Worm (Caenorhabditis elegans) whole organism, late embryonic: ENCODE data around the gene dnj-11.

Experiments used
- K02D7.2 ChIP-seq: sonication (generic microtip); optimal IDR thresholded peaks from 2 replicates; lab custom pipeline; 2017; ENCODE audit warnings: mild to moderate bottlenecking, missing genetic modification characterization, missing compliant biosample characterization
- K09A11.1 ChIP-seq: sonication (generic microtip); optimal IDR thresholded peaks from 2 replicates; lab custom pipeline; 2017; ENCODE audit warnings: antibody characterized with exemption, mild to moderate bottlenecking, missing genetic modification characterization, missing compliant biosample characterization; ENCODE audit not compliant: insufficient read depth
- ahr-1 ChIP-seq: sonication (generic microtip); optimal IDR thresholded peaks from 2 replicates; lab custom pipeline; 2016; ENCODE audit warnings: missing genetic modification characterization, missing compliant biosample characterization
- ceh-14 ChIP-seq: sonication (generic microtip); optimal IDR thresholded peaks from 2 replicates; lab custom pipeline; 2016; ENCODE audit warnings: missing genotype, missing genetic modification characterization, missing compliant biosample characterization
- ceh-24 ChIP-seq: sonication (generic microtip); optimal IDR thresholded peaks from 2 replicates; lab custom pipeline; 2016; ENCODE audit warnings: mild to moderate bottlenecking, missing genetic modification characterization, missing compliant biosample characterization
- ceh-30 ChIP-seq: fragments of 150-350 bp; optimal IDR thresholded peaks from 2 replicates; lab custom pipeline; 2014; ENCODE audit warnings: missing biosample characterization, missing genetic modification characterization
- ceh-31 ChIP-seq: sonication (generic microtip); optimal IDR thresholded peaks from 2 replicates; lab custom pipeline; 2016; ENCODE audit warnings: missing genetic modification characterization, missing compliant biosample characterization
- ceh-34 ChIP-seq: sonication (generic microtip); optimal IDR thresholded peaks from 2 replicates; lab custom pipeline; 2016; ENCODE audit warnings: mild to moderate bottlenecking, missing genetic modification characterization, missing compliant biosample characterization
- ceh-45 ChIP-seq: fragments of 200-800 bp; sonication (Bioruptor generic); IDR thresholded peaks from 2 replicates; pipeline ENCODE4 v1.3.6; 2022; ENCODE audit warnings: missing genetic modification reagents, missing genetic modification characterization, missing compliant biosample characterization
- ceh-6 ChIP-seq: fragments of 200-800 bp; sonication (Bioruptor generic); optimal IDR thresholded peaks from 2 replicates; lab custom pipeline; 2018; ENCODE audit warnings: mild to moderate bottlenecking, missing genetic modification characterization, missing compliant biosample characterization
- ceh-9 ChIP-seq: sonication (generic microtip); optimal IDR thresholded peaks from 2 replicates; lab custom pipeline; 2016; ENCODE audit warnings: mild to moderate bottlenecking, missing genetic modification characterization, inconsistent platforms, missing compliant biosample characterization
- che-1 ChIP-seq: sonication (generic microtip); optimal IDR thresholded peaks from 2 replicates; lab custom pipeline; 2016; ENCODE audit warnings: mild to moderate bottlenecking, missing genetic modification characterization, missing compliant biosample characterization
- dmd-4 ChIP-seq: sonication (generic microtip); optimal IDR thresholded peaks from 2 replicates; lab custom pipeline; 2016; ENCODE audit warnings: borderline replicate concordance, missing genetic modification characterization, missing compliant biosample characterization
- dve-1 ChIP-seq: sonication (generic microtip); optimal IDR thresholded peaks from 2 replicates; lab custom pipeline; 2017; ENCODE audit warnings: antibody characterized with exemption, mild to moderate bottlenecking, missing genetic modification characterization, missing compliant biosample characterization
- elt-2 ChIP-seq: sonication (generic microtip); optimal IDR thresholded peaks from 2 replicates; lab custom pipeline; 2016; ENCODE audit warnings: missing genetic modification reagents, missing genetic modification characterization, missing compliant biosample characterization
- elt-4 ChIP-seq: sonication (generic microtip); optimal IDR thresholded peaks from 2 replicates; lab custom pipeline; 2016; ENCODE audit warnings: missing genetic modification characterization, missing compliant biosample characterization
- ets-4 ChIP-seq: sonication (generic microtip); optimal IDR thresholded peaks from 2 replicates; lab custom pipeline; 2016; ENCODE audit warnings: missing genetic modification characterization, missing compliant biosample characterization
- eyg-1 ChIP-seq: sonication (generic microtip); optimal IDR thresholded peaks from 2 replicates; lab custom pipeline; 2016; ENCODE audit warnings: missing genotype, missing genetic modification characterization, missing compliant biosample characterization
- fax-1 ChIP-seq: sonication (generic microtip); optimal IDR thresholded peaks from 2 replicates; lab custom pipeline; 2016; ENCODE audit warnings: missing genotype, missing genetic modification characterization, missing compliant biosample characterization
- hlh-13 ChIP-seq: fragments of 200-800 bp; sonication (Bioruptor generic); optimal IDR thresholded peaks from 2 replicates; lab custom pipeline; 2018; ENCODE audit warnings: mild to moderate bottlenecking, missing genetic modification characterization, missing compliant biosample characterization
- hlh-15 ChIP-seq: sonication (generic microtip); optimal IDR thresholded peaks from 2 replicates; lab custom pipeline; 2016; ENCODE audit warnings: missing genetic modification characterization, missing compliant biosample characterization
- hlh-30 ChIP-seq: sonication (generic microtip); optimal IDR thresholded peaks from 2 replicates; lab custom pipeline; 2017; ENCODE audit warnings: antibody characterized with exemption, missing genetic modification characterization, missing compliant biosample characterization; ENCODE audit not compliant: insufficient read depth
- hlh-6 ChIP-seq: sonication (generic microtip); optimal IDR thresholded peaks from 2 replicates; lab custom pipeline; 2016; ENCODE audit warnings: missing genotype, missing genetic modification characterization, missing compliant biosample characterization
- hlh-8 ChIP-seq: sonication (generic microtip); optimal IDR thresholded peaks from 2 replicates; lab custom pipeline; 2016; ENCODE audit warnings: missing genotype, missing genetic modification characterization, missing compliant biosample characterization
- lim-6 ChIP-seq: sonication (generic microtip); optimal IDR thresholded peaks from 2 replicates; lab custom pipeline; 2016; ENCODE audit warnings: missing genetic modification characterization, missing compliant biosample characterization
- lin-11 ChIP-seq: fragments of 200-800 bp; sonication (Bioruptor generic); optimal IDR thresholded peaks from 2 replicates; lab custom pipeline; 2018; ENCODE audit warnings: mild to moderate bottlenecking, missing genetic modification characterization, missing compliant biosample characterization
- nfya-1 ChIP-seq: sonication (generic microtip); optimal IDR thresholded peaks from 2 replicates; lab custom pipeline; 2017; ENCODE audit warnings: missing genetic modification characterization, mild to moderate bottlenecking, missing compliant biosample characterization, antibody characterized with exemption, moderate library complexity
- nhr-11 ChIP-seq: fragments of 150-350 bp; optimal IDR thresholded peaks from 2 replicates; lab custom pipeline; 2014; ENCODE audit warnings: missing biosample characterization, missing genetic modification characterization
- nhr-232 ChIP-seq: sonication (generic microtip); optimal IDR thresholded peaks from 2 replicates; lab custom pipeline; 2016; ENCODE audit warnings: missing genetic modification characterization, missing compliant biosample characterization
- odd-2 ChIP-seq: sonication (generic microtip); optimal IDR thresholded peaks from 2 replicates; lab custom pipeline; 2017; ENCODE audit warnings: antibody characterized with exemption, mild to moderate bottlenecking, missing genetic modification characterization, missing compliant biosample characterization
- pag-3 ChIP-seq: sonication (generic microtip); optimal IDR thresholded peaks from 2 replicates; lab custom pipeline; 2016; ENCODE audit warnings: missing compliant biosample characterization, missing genetic modification characterization, borderline replicate concordance
- pat-9 ChIP-seq: fragments of 200-800 bp; sonication (Bioruptor generic); optimal IDR thresholded peaks from 2 replicates; lab custom pipeline; 2018; ENCODE audit warnings: mild to moderate bottlenecking, missing genetic modification characterization, moderate library complexity, missing compliant biosample characterization
- pax-1 ChIP-seq: fragments of 150-350 bp; optimal IDR thresholded peaks from 2 replicates; lab custom pipeline; 2014; ENCODE audit warnings: missing biosample characterization, missing genetic modification characterization
- pha-4 ChIP-seq: fragments of 150-350 bp; optimal IDR thresholded peaks from 2 replicates; lab custom pipeline; 2018; ENCODE audit warnings: missing biosample characterization, missing genetic modification reagents, missing genetic modification characterization
- pqm-1 ChIP-seq: sonication (generic microtip); optimal IDR thresholded peaks from 2 replicates; lab custom pipeline; 2016; ENCODE audit warnings: missing genetic modification characterization, missing compliant biosample characterization
- pros-1 ChIP-seq: fragments of 150-350 bp; optimal IDR thresholded peaks from 2 replicates; lab custom pipeline; 2014; ENCODE audit warnings: missing biosample characterization, missing genetic modification reagents, missing genetic modification characterization
- ref-2 ChIP-seq: sonication (generic microtip); optimal IDR thresholded peaks from 2 replicates; lab custom pipeline; 2016; ENCODE audit warnings: missing genetic modification characterization, missing compliant biosample characterization
- rnt-1 ChIP-seq: sonication (generic microtip); optimal IDR thresholded peaks from 2 replicates; lab custom pipeline; 2016; ENCODE audit warnings: missing genetic modification characterization, missing compliant biosample characterization
- sdc-2 ChIP-seq: sonication (generic microtip); optimal IDR thresholded peaks from 2 replicates; lab custom pipeline; 2016; ENCODE audit warnings: missing genotype, missing genetic modification characterization, missing compliant biosample characterization
- sox-2 ChIP-seq: fragments of 200-800 bp; sonication (Bioruptor generic); IDR thresholded peaks from 2 replicates; pipeline ENCODE4 v1.3.6; 2022; ENCODE audit warnings: missing genetic modification reagents, missing genetic modification characterization, missing compliant biosample characterization
- sox-4 ChIP-seq: sonication (generic microtip); optimal IDR thresholded peaks from 2 replicates; lab custom pipeline; 2017; ENCODE audit warnings: mild to moderate bottlenecking, missing genetic modification characterization, inconsistent platforms, missing compliant biosample characterization
- tbx-2 ChIP-seq: sonication (generic microtip); optimal IDR thresholded peaks from 2 replicates; lab custom pipeline; 2016; ENCODE audit warnings: missing genetic modification characterization, missing compliant biosample characterization
- tbx-7 ChIP-seq: sonication (generic microtip); optimal IDR thresholded peaks from 2 replicates; lab custom pipeline; 2016; ENCODE audit warnings: missing genotype, missing genetic modification characterization, missing compliant biosample characterization
- ttx-3 ChIP-seq: sonication (generic microtip); optimal IDR thresholded peaks from 2 replicates; lab custom pipeline; 2016; ENCODE audit warnings: missing genetic modification reagents, missing genetic modification characterization, missing compliant biosample characterization
- unc-55 ChIP-seq: sonication (generic microtip); optimal IDR thresholded peaks from 2 replicates; lab custom pipeline; 2017; ENCODE audit warnings: missing biosample characterization, missing genetic modification reagents, missing genetic modification characterization
- unc-86 ChIP-seq: sonication (generic microtip); optimal IDR thresholded peaks from 2 replicates; lab custom pipeline; 2016; ENCODE audit warnings: missing genetic modification characterization, missing compliant biosample characterization
- ztf-16 ChIP-seq: sonication (generic microtip); optimal IDR thresholded peaks from 2 replicates; lab custom pipeline; 2017; ENCODE audit warnings: missing genetic modification characterization, missing compliant biosample characterization

dnj-11 gene

DNA sequence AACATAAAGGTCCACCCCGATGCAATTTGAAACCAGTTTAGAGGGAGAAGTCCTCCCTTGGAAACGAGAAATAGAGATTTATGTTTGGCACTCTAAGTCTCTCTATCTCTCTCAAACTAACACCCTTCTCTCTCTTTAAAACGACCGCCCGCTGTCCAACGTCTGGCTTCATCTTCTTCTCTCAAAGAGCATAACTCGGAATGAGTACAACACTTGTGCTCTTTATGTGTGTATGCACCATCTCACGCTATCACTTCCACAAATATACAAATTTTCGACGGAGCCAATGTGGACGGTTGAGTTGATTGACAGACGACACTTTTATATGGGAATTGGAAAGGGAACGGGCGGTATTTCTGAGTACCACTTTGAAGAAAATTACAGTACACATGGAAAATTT lies 11.3 kb upstream of the dnj-11 start:
- TF ChIP-seq ceh-14 (tag; lab: Kevin White, UChicago), result no peak
- TF ChIP-seq pqm-1 (tag; lab: Kevin White, UChicago), result no peak
- peak; percentile 37 for TF ChIP-seq nfya-1 (tag; lab: Kevin White, UChicago)
- TF ChIP-seq lim-6 (tag; lab: Kevin White, UChicago), result no peak
- no peak for TF ChIP-seq che-1 (tag; lab: Kevin White, UChicago)
- no peak for TF ChIP-seq hlh-8
- TF ChIP-seq rnt-1 (tag; lab: Kevin White, UChicago), result no peak
- no peak for TF ChIP-seq K09A11.1
- TF ChIP-seq unc-55 (GFP tag; lab: Kevin White, UChicago), result peak; percentile 71

DNA sequence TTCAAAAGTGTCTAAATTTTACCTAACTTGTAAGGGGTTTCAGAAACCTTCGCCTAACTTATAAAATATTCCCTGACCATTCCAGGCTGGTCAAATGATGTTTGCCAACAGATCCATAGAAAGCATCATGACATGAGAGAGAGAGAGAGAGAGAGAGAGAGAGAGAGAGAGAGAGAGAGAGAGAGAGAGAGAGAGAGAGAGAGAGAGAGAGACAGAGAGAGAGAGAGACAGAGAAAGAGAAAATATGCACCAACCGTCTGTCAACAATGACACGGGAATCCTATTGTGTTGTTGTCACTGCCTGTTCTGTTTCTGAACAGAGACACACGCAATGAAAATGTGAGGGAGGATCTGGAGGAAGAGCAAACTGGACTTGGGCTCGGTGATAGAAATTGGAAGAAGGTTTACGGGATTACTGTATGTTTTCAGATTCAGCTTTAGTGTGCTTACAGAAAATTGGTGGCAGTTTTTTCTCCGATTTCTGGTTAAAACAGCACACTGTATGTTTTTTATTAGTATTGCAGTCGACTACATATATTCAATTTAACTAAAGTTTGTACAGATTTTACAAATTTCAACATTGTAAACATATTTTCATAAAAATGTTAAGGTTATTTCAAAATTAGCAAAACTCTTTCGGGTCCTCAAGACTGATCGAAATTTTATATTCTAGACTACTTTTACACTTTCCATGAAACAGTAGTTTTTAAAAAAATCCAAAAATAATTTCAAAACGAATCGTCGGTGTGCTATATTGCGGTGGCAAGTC lies 9.5 kb upstream of the dnj-11 start:
- TF ChIP-seq nhr-232 (no peak), ceh-9 (tag; lab: Kevin White, UChicago) (no peak), ceh-24 (tag; lab: Kevin White, UChicago) (no peak), rnt-1 (tag; lab: Kevin White, UChicago) (no peak), K09A11.1 (no peak), ceh-14 (tag; lab: Kevin White, UChicago) (no peak), hlh-15 (tag; lab: Kevin White, UChicago) (no peak), ztf-16 (tag; lab: Kevin White, UChicago) (no peak), nfya-1 (tag; lab: Kevin White, UChicago) (no peak), odd-2 (tag; lab: Kevin White, UChicago) (no peak), ceh-34 (tag; lab: Kevin White, UChicago) (no peak), sdc-2 (tag; lab: Kevin White, UChicago) (no peak), dve-1 (peak; percentile 59), lin-11 (tag; lab: Kevin White, UChicago) (peak; percentile 9), tbx-2 (tag; lab: Kevin White, UChicago) (no peak), nhr-11 (tag; lab: Kevin White, UChicago) (no peak)

DNA sequence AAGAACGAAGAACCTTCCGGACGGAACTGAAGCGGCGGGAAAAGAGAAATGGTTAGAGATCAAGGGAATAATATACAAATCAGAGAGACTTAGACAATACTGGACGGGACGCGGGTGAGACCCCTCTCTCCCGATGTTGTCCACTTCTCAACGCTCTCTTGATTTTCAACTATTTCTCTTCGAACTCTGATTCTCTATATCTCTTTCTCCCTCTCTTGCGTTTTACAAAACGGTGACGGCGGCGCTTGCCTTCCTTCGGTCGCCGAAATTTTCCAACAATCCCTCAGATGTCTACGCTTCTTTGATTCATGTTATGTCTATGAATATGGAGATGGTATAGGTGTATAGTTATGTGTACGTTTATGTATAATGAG lies 9.0 kb upstream of the dnj-11 start:
- TF ChIP-seq pat-9 (tag; lab: Kevin White, UChicago) (no peak), tbx-2 (tag; lab: Kevin White, UChicago) (peak; percentile 54), K02D7.2 (tag; lab: Kevin White, UChicago) (no peak), sox-4 (no peak), pros-1 (tag; lab: Kevin White, UChicago) (peak; percentile 32), hlh-30 (tag; lab: Kevin White, UChicago) (no peak), ceh-6 (no peak), che-1 (tag; lab: Kevin White, UChicago) (no peak), eyg-1 (tag; lab: Kevin White, UChicago) (no peak), tbx-7 (tag; lab: Kevin White, UChicago) (no peak), unc-86 (tag; lab: Kevin White, UChicago) (no peak), pax-1 (tag; lab: Kevin White, UChicago) (peak; percentile 50), pqm-1 (tag; lab: Kevin White, UChicago) (no peak), hlh-13 (GFP tag; lab: Kevin White, UChicago) (no peak), rnt-1 (tag; lab: Kevin White, UChicago) (peak; percentile 86), ceh-34 (tag; lab: Kevin White, UChicago) (peak; percentile 55), ets-4 (tag; lab: Kevin White, UChicago) (peak; percentile 50), ceh-30 (tag; lab: Kevin White, UChicago) (peak; percentile 23), pha-4 (tag; lab: Kevin White, UChicago) (no peak), ref-2 (peak; percentile 39), hlh-6 (no peak), elt-4 (tag; lab: Kevin White, UChicago) (no peak), elt-2 (tag; lab: Kevin White, UChicago) (no peak), pag-3 (tag; lab: Kevin White, UChicago) (no peak), dmd-4 (tag; lab: Kevin White, UChicago) (no peak), hlh-15 (tag; lab: Kevin White, UChicago) (no peak), ahr-1 (tag; lab: Kevin White, UChicago) (no peak), fax-1 (tag; lab: Kevin White, UChicago) (no peak), ceh-31 (peak; percentile 70), ceh-14 (tag; lab: Kevin White, UChicago) (no peak), nfya-1 (tag; lab: Kevin White, UChicago) (peak; percentile 57), ttx-3 (tag; lab: Kevin White, UChicago) (no peak), sdc-2 (tag; lab: Kevin White, UChicago) (no peak), sox-2 (GFP tag; lab: Robert Waterston, UW) (no peak), ceh-45 (GFP tag; lab: Robert Waterston, UW) (no peak)
